Worm (Caenorhabditis elegans) whole organism, midembryonic: ENCODE results near the gene idpp-5.

Source experiments
- T22C8.4 ChIP-seq: fragments of 200-800 bp; sonication (Bioruptor generic); IDR thresholded peaks from 2 replicates; pipeline ENCODE4 v1.3.6; 2022; ENCODE audit warnings: missing genetic modification characterization, missing compliant biosample characterization
- cog-1 ChIP-seq: sonication (generic microtip); optimal IDR thresholded peaks from 2 replicates; lab custom pipeline; 2016; ENCODE audit warnings: missing genetic modification characterization, missing compliant biosample characterization
- flt-1 ChIP-seq: fragments of 200-800 bp; sonication (Bioruptor generic); IDR thresholded peaks from 2 replicates; pipeline ENCODE4 v1.3.6; 2022; ENCODE audit warnings: missing genetic modification characterization, missing compliant biosample characterization
- klf-2 ChIP-seq: fragments of 200-800 bp; sonication (Bioruptor generic); conservative IDR thresholded peaks from 2 replicates; pipeline ENCODE4 v1.3.6; 2022; ENCODE audit warnings: missing genetic modification reagents, missing genetic modification characterization, missing compliant biosample characterization
- med-1 ChIP-seq: sonication (generic microtip); optimal IDR thresholded peaks from 2 replicates; lab custom pipeline; 2017; ENCODE audit warnings: missing genetic modification characterization, mild to moderate bottlenecking, missing compliant biosample characterization, antibody characterized with exemption, missing genetic modification reagents; ENCODE audit not compliant: insufficient read depth
- ref-1 ChIP-seq: fragments of 200-800 bp; sonication (Bioruptor generic); conservative IDR thresholded peaks from 2 replicates; pipeline ENCODE4 v1.3.6; 2022; ENCODE audit warnings: missing genetic modification reagents, missing genetic modification characterization, missing compliant biosample characterization
- tab-1 ChIP-seq: fragments of 200-800 bp; sonication (Bioruptor generic); IDR thresholded peaks from 2 replicates; pipeline ENCODE4 v1.3.6; 2022; ENCODE audit warnings: missing genetic modification characterization, missing compliant biosample characterization
- ztf-23 ChIP-seq: fragments of 200-800 bp; sonication (Bioruptor generic); IDR thresholded peaks from 2 replicates; pipeline ENCODE4 v1.3.6; 2022; ENCODE audit warnings: missing genetic modification reagents, missing genetic modification characterization, missing compliant biosample characterization
- ztf-29 ChIP-seq: fragments of 200-800 bp; sonication (Bioruptor generic); IDR thresholded peaks from 2 replicates; pipeline ENCODE4 v1.3.6; 2022; ENCODE audit warnings: missing genetic modification reagents, missing genetic modification characterization, missing compliant biosample characterization

idpp-5 gene

ce11 chrX:3820666-3821065 is 28.1 kb upstream of the idpp-5 start:
- TF ChIP-seq tab-1 (no peak), ztf-29 (GFP tag; lab: Robert Waterston, UW) (no peak), med-1 (no peak), ztf-23 (GFP tag; lab: Robert Waterston, UW) (no peak), ref-1 (GFP tag; lab: Robert Waterston, UW) (no peak), flt-1 (GFP tag; lab: Robert Waterston, UW) (no peak), T22C8.4 (GFP tag; lab: Robert Waterston, UW) (no peak), klf-2 (no peak), cog-1 (tag; lab: Kevin White, UChicago) (no peak)

DNA sequence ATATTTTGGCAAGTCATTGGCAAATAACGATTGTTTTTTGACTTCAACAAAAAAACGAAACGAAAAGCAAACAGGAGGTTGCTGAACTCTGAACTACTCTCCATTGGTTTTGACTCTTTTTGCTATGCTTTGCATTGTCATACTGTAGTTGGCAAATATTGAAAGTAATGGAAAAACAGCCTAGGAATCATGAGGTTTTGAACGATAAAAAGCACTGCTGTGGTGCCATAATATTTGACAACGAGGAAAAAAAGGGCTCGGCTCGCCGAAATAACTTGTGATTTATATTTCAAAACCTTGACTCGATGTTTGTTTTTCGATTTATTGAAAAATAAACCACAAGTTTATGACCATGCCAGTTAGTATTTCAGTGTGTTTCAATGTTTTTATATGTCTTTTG is 27.1 kb upstream of the idpp-5 start:
- TF ChIP-seq klf-2 (no peak), ztf-29 (GFP tag; lab: Robert Waterston, UW) (no peak), tab-1 (no peak), ztf-23 (GFP tag; lab: Robert Waterston, UW) (no peak), ref-1 (GFP tag; lab: Robert Waterston, UW) (no peak), med-1 (no peak), flt-1 (GFP tag; lab: Robert Waterston, UW) (no peak), cog-1 (tag; lab: Kevin White, UChicago) (no peak), T22C8.4 (GFP tag; lab: Robert Waterston, UW) (no peak)

DNA sequence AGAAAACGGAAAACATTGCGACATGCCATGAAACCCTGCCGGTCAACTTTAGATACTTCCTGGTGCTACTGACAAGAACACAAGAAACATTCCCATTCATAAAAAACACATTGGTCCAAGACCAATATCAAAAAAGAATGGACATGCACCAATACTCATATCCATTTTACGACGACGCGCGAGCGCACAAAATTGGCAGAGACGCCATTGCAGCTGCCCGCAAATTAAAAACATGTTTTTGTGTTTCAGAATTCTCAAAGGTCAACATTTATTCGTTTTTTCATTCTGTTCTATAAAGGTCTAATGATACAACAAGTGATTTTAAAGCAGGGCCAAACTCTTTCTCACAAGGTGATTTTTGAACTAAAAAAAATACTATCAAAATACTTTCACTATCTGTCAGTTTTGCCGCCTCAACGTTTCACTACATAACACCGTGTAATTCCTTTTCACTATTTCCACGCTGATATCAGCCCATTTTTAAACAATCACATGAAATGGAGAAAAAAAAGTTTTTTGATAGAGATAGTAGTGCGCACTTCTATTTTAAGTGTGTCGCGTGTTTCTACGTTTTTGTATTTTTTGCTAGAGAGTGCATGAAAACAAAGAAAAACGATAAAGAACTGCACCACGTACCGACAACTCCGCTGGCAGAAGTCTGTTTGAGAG is 26.4 kb upstream of the idpp-5 start:
- TF ChIP-seq ref-1 (GFP tag; lab: Robert Waterston, UW) (no peak), ztf-23 (GFP tag; lab: Robert Waterston, UW) (no peak), ztf-29 (GFP tag; lab: Robert Waterston, UW) (no peak), flt-1 (GFP tag; lab: Robert Waterston, UW) (no peak), T22C8.4 (GFP tag; lab: Robert Waterston, UW) (no peak), med-1 (no peak), tab-1 (no peak), klf-2 (no peak), cog-1 (tag; lab: Kevin White, UChicago) (no peak)

- TF ChIP-seq ztf-29 (GFP tag; lab: Robert Waterston, UW) (no peak), ztf-23 (GFP tag; lab: Robert Waterston, UW) (no peak), ref-1 (GFP tag; lab: Robert Waterston, UW) (no peak), cog-1 (tag; lab: Kevin White, UChicago) (no peak), flt-1 (GFP tag; lab: Robert Waterston, UW) (no peak), klf-2 (no peak), tab-1 (no peak), T22C8.4 (GFP tag; lab: Robert Waterston, UW) (no peak), med-1 (no peak)
These were observed 22.2 kb upstream of the idpp-5 start for ce11 chrX:3814827-3815226.

DNA sequence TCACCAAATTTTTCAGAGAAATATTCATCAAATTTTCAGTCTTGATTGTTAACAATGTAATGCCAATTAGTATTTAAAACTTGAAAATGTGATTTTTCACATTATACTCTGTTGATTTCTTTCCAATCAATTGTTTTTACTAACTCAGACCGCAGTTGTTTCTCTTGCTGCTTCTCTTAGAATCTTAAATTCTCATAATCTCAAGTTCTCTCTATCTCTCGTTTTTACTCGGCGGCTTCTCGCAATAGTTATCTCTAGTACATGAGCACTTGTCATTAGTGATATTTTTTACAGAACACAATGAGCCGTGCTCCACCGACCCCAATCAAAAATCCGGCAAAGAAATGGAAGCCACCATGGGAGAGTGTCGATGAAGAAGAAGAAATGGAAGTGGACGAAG is 14.6 kb upstream of the idpp-5 start, which contains the start of gene F35A5.1:
F35A5.1 (plus strand) TSS at position 301 of the 400 bp plus-strand sequence.
- TF ChIP-seq flt-1 (GFP tag; lab: Robert Waterston, UW): no peak
- no peak for TF ChIP-seq T22C8.4 (GFP tag; lab: Robert Waterston, UW)

- no peak for TF ChIP-seq T22C8.4 (GFP tag; lab: Robert Waterston, UW)
- TF ChIP-seq cog-1 (tag; lab: Kevin White, UChicago): no peak
- TF ChIP-seq med-1: no peak
- no peak for TF ChIP-seq flt-1 (GFP tag; lab: Robert Waterston, UW)
- no peak for TF ChIP-seq ztf-23 (GFP tag; lab: Robert Waterston, UW)
These were observed 12.2 kb upstream of the idpp-5 start, which contains the start of gene F35A5.2 for ce11 chrX:3804837-3805236. Gene F35A5.2, plus strand, starts transcription at chrX:3805137.

- TF ChIP-seq klf-2 (no peak), cog-1 (tag; lab: Kevin White, UChicago) (peak; percentile 43), flt-1 (GFP tag; lab: Robert Waterston, UW) (peak; percentile 71), ztf-23 (GFP tag; lab: Robert Waterston, UW) (0 out of 2 replicates have a peak, but pooled peaks have one; percentile 49), T22C8.4 (GFP tag; lab: Robert Waterston, UW) (no peak), ref-1 (GFP tag; lab: Robert Waterston, UW) (no peak)
These were observed 10.7 kb upstream of the idpp-5 start, which contains the start of gene F35A5.8 for ce11 chrX:3803314-3803713. Gene F35A5.8, minus strand, starts transcription at chrX:3803464.

DNA sequence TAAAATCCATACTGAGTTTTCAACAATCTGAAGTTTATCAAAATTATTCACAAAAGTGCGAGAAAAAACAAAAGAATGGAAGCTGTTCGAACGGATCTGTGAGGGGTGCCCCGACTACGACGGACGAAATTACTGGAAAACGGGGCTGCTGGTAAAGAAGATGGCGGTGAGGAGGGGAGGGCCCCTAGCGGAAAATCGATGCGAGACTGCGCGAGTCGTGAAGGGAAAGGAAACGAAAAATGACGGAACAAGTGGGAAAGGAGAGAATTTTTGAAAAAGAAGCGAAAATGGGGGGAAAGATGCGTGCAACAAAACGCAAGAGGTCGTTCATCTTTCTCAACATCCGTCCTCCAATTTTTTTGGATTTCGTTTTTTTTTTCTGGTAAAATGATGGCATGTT is 10.1 kb upstream of the idpp-5 start:
- TF ChIP-seq klf-2: no peak
- TF ChIP-seq T22C8.4 (GFP tag; lab: Robert Waterston, UW): peak; percentile 48

DNA sequence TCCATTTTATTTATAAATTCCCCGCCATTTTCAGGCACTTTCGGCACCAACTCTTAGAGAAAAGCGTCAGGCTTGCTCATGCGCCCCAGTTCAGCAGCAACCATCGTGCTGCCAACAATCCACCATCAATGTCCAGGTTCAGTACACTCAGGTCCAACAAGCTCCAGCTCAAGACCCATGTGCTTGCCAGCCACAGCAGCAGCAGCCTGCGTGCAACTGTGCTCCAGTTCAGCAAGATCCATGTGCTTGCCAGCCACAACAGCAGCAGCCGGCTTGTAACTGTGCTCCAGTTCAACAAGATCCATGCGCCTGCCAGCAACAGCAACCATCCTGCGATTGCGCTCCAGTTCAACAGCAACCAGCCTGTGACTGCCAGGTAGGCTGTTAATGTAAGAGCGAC is 5.7 kb upstream of the idpp-5 start:
- TF ChIP-seq ztf-23 (GFP tag; lab: Robert Waterston, UW): no peak
- no peak for TF ChIP-seq ref-1 (GFP tag; lab: Robert Waterston, UW)
- no peak for TF ChIP-seq med-1
- no peak for TF ChIP-seq flt-1 (GFP tag; lab: Robert Waterston, UW)
- TF ChIP-seq tab-1: no peak
- TF ChIP-seq ztf-29 (GFP tag; lab: Robert Waterston, UW): no peak
- TF ChIP-seq T22C8.4 (GFP tag; lab: Robert Waterston, UW): no peak
- TF ChIP-seq klf-2: no peak
- no peak for TF ChIP-seq cog-1 (tag; lab: Kevin White, UChicago)

DNA sequence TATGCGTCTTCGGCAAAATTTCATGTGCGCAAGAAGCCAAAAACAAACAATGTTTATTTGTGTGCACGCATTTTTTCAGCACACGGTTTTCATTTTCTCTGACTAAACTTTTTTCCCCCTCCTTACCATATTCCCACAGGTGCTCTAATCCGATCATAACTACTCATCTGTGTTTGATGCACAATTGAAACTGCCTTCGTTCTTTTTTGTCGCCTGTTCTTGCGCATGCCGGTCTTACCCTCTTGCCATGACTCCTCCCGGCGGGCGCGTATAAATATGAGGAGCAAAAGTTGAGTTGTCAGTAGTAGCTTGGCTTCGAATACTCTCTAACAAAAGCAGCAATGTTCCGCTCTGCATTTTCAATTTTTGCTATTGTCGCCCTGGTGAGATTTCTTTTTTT is 5.3 kb upstream of the idpp-5 start, which contains the start of gene abu-10:
abu-10 (plus strand) TSS at position 301 of the 400 bp plus-strand sequence.
- TF ChIP-seq ztf-29 (GFP tag; lab: Robert Waterston, UW) (no peak), tab-1 (no peak), T22C8.4 (GFP tag; lab: Robert Waterston, UW) (no peak), med-1 (no peak), ref-1 (GFP tag; lab: Robert Waterston, UW) (no peak), ztf-23 (GFP tag; lab: Robert Waterston, UW) (no peak), cog-1 (tag; lab: Kevin White, UChicago) (no peak)
